Worm (Caenorhabditis elegans) whole organism, L1 larva: ENCODE measurements around the gene F26F2.11.

Experiments
- ama-1 ChIP-seq: fragments of 150-350 bp; optimal IDR thresholded peaks from 2 replicates; lab custom pipeline; 2014
- ztf-11 ChIP-seq, 2 experiments: sonication (generic microtip); optimal IDR thresholded peaks; 2 replicates each; lab custom pipeline; 2016 to 2017; ENCODE audit warnings: missing genetic modification characterization in 2 of 2, missing biosample characterization in 1 of 2, missing compliant biosample characterization in 1 of 2

DNA sequence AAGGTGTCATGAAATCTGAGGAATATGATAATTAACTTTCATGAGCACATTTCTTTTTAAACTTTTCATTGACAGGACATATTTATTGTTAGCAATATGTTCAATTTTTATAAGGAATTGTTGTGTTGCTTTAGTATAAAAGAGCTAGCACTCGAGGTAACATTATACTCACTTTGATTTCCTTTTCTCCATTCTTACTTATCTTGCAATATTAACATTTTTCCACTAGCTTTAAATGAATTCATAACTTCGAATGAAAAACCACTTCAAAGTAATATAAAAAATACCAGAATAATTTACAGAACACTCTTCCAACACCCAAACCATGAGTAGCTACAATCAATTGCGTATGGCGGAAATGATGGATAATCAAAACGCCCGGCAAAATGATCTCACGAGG, 22.2 kb downstream of the F26F2.11 start, which contains the start of gene F26F2.5:
- no peak for TF ChIP-seq ama-1 (lab: Kevin White, UChicago)
- no peak for TF ChIP-seq ztf-11 (tag; optimal IDR thresholded peaks at IDR 0.05; lab: Kevin White, UChicago)
